Fruit fly (Drosophila melanogaster) whole organism, embryonic: ENCODE measurements around the gene Reg-2.

Experiments used
- Adf1 ChIP-seq: fragments of 200-800 bp; sonication (Bioruptor generic); IDR thresholded peaks from 2 replicates; pipeline ENCODE4 v1.3.6; 2022; ENCODE audit warnings: missing biosample characterization, missing genetic modification characterization
- Atf3 ChIP-seq: fragments of 200-800 bp; sonication (Bioruptor generic); optimal IDR thresholded peaks from 3 replicates; lab custom pipeline; 2016; ENCODE audit warnings: missing biosample characterization, missing genetic modification characterization
- Blimp-1 ChIP-seq: fragments of 200-800 bp; sonication (Bioruptor generic); optimal IDR thresholded peaks from 3 replicates; lab custom pipeline; 2018; ENCODE audit warnings: missing biosample characterization, missing genetic modification characterization, mild to moderate bottlenecking, moderate library complexity, missing genetic modification reagents
- CG11247 ChIP-seq: fragments of 200-800 bp; sonication (Bioruptor generic); IDR thresholded peaks from 2 replicates; pipeline ENCODE4 v1.3.6; 2022; ENCODE audit warnings: missing biosample characterization, missing genetic modification characterization
- CG11560 ChIP-seq: fragments of 200-800 bp; sonication (Bioruptor generic); IDR thresholded peaks from 3 replicates; pipeline ENCODE4 v1.3.6; 2022; ENCODE audit warnings: missing biosample characterization, missing genetic modification characterization
- CG13287 ChIP-seq: fragments of 200-800 bp; sonication (Bioruptor generic); IDR thresholded peaks from 2 replicates; pipeline ENCODE4 v1.3.6; 2022; ENCODE audit warnings: missing biosample characterization, missing genetic modification characterization; ENCODE audit not compliant: partially characterized antibody
- CG14860 ChIP-seq: fragments of 200-800 bp; sonication (Bioruptor generic); IDR thresholded peaks from 3 replicates; pipeline ENCODE4 v1.3.6; 2022; ENCODE audit warnings: missing biosample characterization, missing genetic modification characterization; ENCODE audit not compliant: partially characterized antibody
- CG1603 ChIP-seq: fragments of 200-800 bp; sonication (Bioruptor generic); optimal IDR thresholded peaks from 2 replicates; lab custom pipeline; 2019; ENCODE audit warnings: missing biosample characterization, mild to moderate bottlenecking, missing genetic modification characterization, moderate library complexity
- CG2129 ChIP-seq: fragments of 200-800 bp; sonication (Bioruptor generic); IDR thresholded peaks from 2 replicates; pipeline ENCODE4 v1.3.6; 2022; ENCODE audit warnings: missing biosample characterization, missing genetic modification characterization; ENCODE audit not compliant: partially characterized antibody
- CG30403 ChIP-seq: fragments of 200-800 bp; sonication (Bioruptor generic); optimal IDR thresholded peaks from 3 replicates; lab custom pipeline; 2016; ENCODE audit warnings: missing biosample characterization, missing genetic modification characterization
- CG34422 ChIP-seq: fragments of 200-800 bp; sonication (Bioruptor generic); IDR thresholded peaks from 3 replicates; pipeline ENCODE4 v1.3.6; 2022; ENCODE audit warnings: missing biosample characterization, missing genetic modification characterization
- CG43689 ChIP-seq: fragments of 200-800 bp; sonication (Bioruptor generic); IDR thresholded peaks from 2 replicates; pipeline ENCODE4 v1.3.6; 2022; ENCODE audit warnings: missing biosample characterization, missing genetic modification characterization
- CG6689 ChIP-seq: fragments of 200-800 bp; sonication (Bioruptor generic); IDR thresholded peaks from 2 replicates; pipeline ENCODE4 v1.3.6; 2022; ENCODE audit warnings: missing biosample characterization, missing genetic modification characterization
- CG7357 ChIP-seq: fragments of 200-800 bp; sonication (Bioruptor generic); IDR thresholded peaks from 3 replicates; pipeline ENCODE4 v1.3.6; 2022; ENCODE audit warnings: missing biosample characterization, missing genetic modification characterization
- CG7745 ChIP-seq: fragments of 200-800 bp; sonication (Bioruptor generic); optimal IDR thresholded peaks from 2 replicates; lab custom pipeline; 2018; ENCODE audit warnings: missing biosample characterization, mild to moderate bottlenecking, missing genetic modification characterization, moderate library complexity
- CG8478 ChIP-seq: fragments of >200 bp; optimal IDR thresholded peaks from 2 replicates; lab custom pipeline; 2018
- CG8944 ChIP-seq: fragments of 200-800 bp; sonication (Bioruptor generic); optimal IDR thresholded peaks from 3 replicates; lab custom pipeline; 2016; ENCODE audit warnings: missing biosample characterization, missing genetic modification characterization
- CG9215 ChIP-seq: fragments of 200-800 bp; sonication (Bioruptor generic); IDR thresholded peaks from 2 replicates; pipeline ENCODE4 v1.3.6; 2022; ENCODE audit warnings: missing biosample characterization, missing genetic modification characterization
- CG9876 ChIP-seq: fragments of 200-800 bp; sonication (Bioruptor generic); optimal IDR thresholded peaks from 2 replicates; lab custom pipeline; 2016; ENCODE audit warnings: missing biosample characterization, missing genetic modification characterization
- Chrac-16 ChIP-seq: fragments of 200-800 bp; sonication (Bioruptor generic); optimal IDR thresholded peaks from 3 replicates; lab custom pipeline; 2016; ENCODE audit warnings: missing biosample characterization, missing genetic modification characterization
- Dip2 ChIP-seq: fragments of 200-800 bp; sonication (Bioruptor generic); IDR thresholded peaks from 2 replicates; pipeline ENCODE4 v1.3.6; 2022; ENCODE audit warnings: missing biosample characterization, missing genetic modification characterization
- Dp ChIP-seq: fragments of 200-800 bp; sonication (Bioruptor generic); optimal IDR thresholded peaks from 2 replicates; lab custom pipeline; 2018; ENCODE audit warnings: missing biosample characterization, mild to moderate bottlenecking, missing genetic modification characterization, moderate library complexity
- Fer2 ChIP-seq: fragments of 200-800 bp; sonication (Bioruptor generic); optimal IDR thresholded peaks from 2 replicates; lab custom pipeline; 2018; ENCODE audit warnings: missing biosample characterization, mild to moderate bottlenecking, missing genetic modification characterization, moderate library complexity
- HLHmδ ChIP-seq: fragments of 200-800 bp; sonication (Bioruptor generic); optimal IDR thresholded peaks from 2 replicates; lab custom pipeline; 2018; ENCODE audit warnings: missing biosample characterization, mild to moderate bottlenecking, missing genetic modification characterization, moderate library complexity
- Hey ChIP-seq: fragments of 200-800 bp; sonication (Bioruptor generic); optimal IDR thresholded peaks from 3 replicates; lab custom pipeline; 2018; ENCODE audit warnings: missing biosample characterization, mild to moderate bottlenecking, missing genetic modification characterization
- Kr ChIP-seq: fragments of 200-800 bp; sonication (Bioruptor generic); optimal IDR thresholded peaks from 2 replicates; lab custom pipeline; 2017; ENCODE audit warnings: missing biosample characterization, mild to moderate bottlenecking, missing genetic modification characterization
- NfI ChIP-seq: fragments of 200-800 bp; sonication (Bioruptor generic); optimal IDR thresholded peaks from 3 replicates; lab custom pipeline; 2018; ENCODE audit warnings: missing biosample characterization, mild to moderate bottlenecking, missing genetic modification characterization, moderate library complexity
- Oli ChIP-seq: fragments of 200-800 bp; sonication (Bioruptor generic); optimal IDR thresholded peaks from 2 replicates; lab custom pipeline; 2018; ENCODE audit warnings: missing biosample characterization, mild to moderate bottlenecking, missing genetic modification characterization, moderate library complexity
- Pdp1 ChIP-seq, 2 experiments: fragments of 200-800 bp; sonication (Bioruptor generic); optimal IDR thresholded peaks; 3 replicates each; lab custom pipeline; 2016; ENCODE audit warnings: missing biosample characterization in 2 of 2, missing genetic modification characterization in 2 of 2, mild to moderate bottlenecking in 1 of 2, moderate library complexity in 1 of 2
- Ravus ChIP-seq: fragments of 200-800 bp; sonication (Bioruptor generic); IDR thresholded peaks from 2 replicates; pipeline ENCODE4 v1.3.6; 2022; ENCODE audit warnings: missing biosample characterization, missing genetic modification characterization
- Six4 ChIP-seq: fragments of 200-800 bp; sonication (Bioruptor generic); optimal IDR thresholded peaks from 2 replicates; lab custom pipeline; 2016; ENCODE audit warnings: missing biosample characterization, missing genetic modification characterization
- Taf1 ChIP-seq: fragments of 200-800 bp; sonication (Bioruptor generic); IDR thresholded peaks from 2 replicates; pipeline ENCODE4 v1.3.6; 2022; ENCODE audit warnings: missing biosample characterization, missing genetic modification characterization
- chn ChIP-seq: fragments of 200-800 bp; sonication (Bioruptor generic); optimal IDR thresholded peaks from 2 replicates; lab custom pipeline; 2016; ENCODE audit warnings: missing biosample characterization, missing genetic modification characterization
- corto ChIP-seq: fragments of 200-800 bp; sonication (Bioruptor generic); optimal IDR thresholded peaks from 2 replicates; lab custom pipeline; 2016; ENCODE audit warnings: missing biosample characterization, mild to moderate bottlenecking, missing genetic modification characterization, moderate library complexity
- danr ChIP-seq: fragments of 200-800 bp; sonication (Bioruptor generic); IDR thresholded peaks from 2 replicates; pipeline ENCODE4 v1.3.6; 2022; ENCODE audit warnings: missing biosample characterization, missing genetic modification characterization
- dmrt11E ChIP-seq: fragments of 200-800 bp; sonication (Bioruptor generic); optimal IDR thresholded peaks from 3 replicates; lab custom pipeline; 2018; ENCODE audit warnings: missing biosample characterization, mild to moderate bottlenecking, missing genetic modification characterization, moderate library complexity
- gcm ChIP-seq: fragments of 200-800 bp; sonication (Bioruptor generic); optimal IDR thresholded peaks from 2 replicates; lab custom pipeline; 2019; ENCODE audit warnings: missing biosample characterization, mild to moderate bottlenecking, missing genetic modification characterization, moderate library complexity
- gt ChIP-seq: fragments of 200-800 bp; sonication (Bioruptor generic); IDR thresholded peaks from 2 replicates; pipeline ENCODE4 v1.3.6; 2022; ENCODE audit warnings: missing biosample characterization, missing genetic modification characterization
- kay ChIP-seq: fragments of 200-800 bp; sonication (Bioruptor generic); optimal IDR thresholded peaks from 2 replicates; lab custom pipeline; 2016; ENCODE audit warnings: missing biosample characterization, missing genetic modification characterization
- ken ChIP-seq: fragments of 200-800 bp; sonication (Bioruptor generic); IDR thresholded peaks from 3 replicates; pipeline ENCODE4 v1.3.6; 2022; ENCODE audit warnings: missing biosample characterization, missing genetic modification characterization
- mam ChIP-seq: fragments of 200-800 bp; sonication (Bioruptor generic); optimal IDR thresholded peaks from 3 replicates; lab custom pipeline; 2016; ENCODE audit warnings: missing biosample characterization, missing genetic modification characterization
- nau ChIP-seq: fragments of 200-800 bp; sonication (Bioruptor generic); optimal IDR thresholded peaks from 3 replicates; lab custom pipeline; 2017; ENCODE audit warnings: missing biosample characterization, mild to moderate bottlenecking, missing genetic modification characterization, missing genetic modification reagents
- pho ChIP-seq: fragments of 200-800 bp; sonication (Bioruptor generic); optimal IDR thresholded peaks from 2 replicates; lab custom pipeline; 2016; ENCODE audit warnings: missing biosample characterization, missing genetic modification characterization
- pnt ChIP-seq: fragments of 200-800 bp; sonication (Bioruptor generic); optimal IDR thresholded peaks from 3 replicates; lab custom pipeline; 2016; ENCODE audit warnings: missing biosample characterization, missing genetic modification characterization
- row ChIP-seq: fragments of 200-800 bp; sonication (Bioruptor generic); IDR thresholded peaks from 3 replicates; pipeline ENCODE4 v1.3.6; 2022; ENCODE audit warnings: missing biosample characterization, missing genetic modification characterization
- seq ChIP-seq: fragments of 200-800 bp; sonication (Bioruptor generic); IDR thresholded peaks from 2 replicates; pipeline ENCODE4 v1.3.6; 2022; ENCODE audit warnings: missing biosample characterization, missing genetic modification characterization
- slou ChIP-seq: fragments of 200-800 bp; sonication (Bioruptor generic); optimal IDR thresholded peaks from 3 replicates; lab custom pipeline; 2016; ENCODE audit warnings: missing biosample characterization, missing genetic modification characterization
- sob ChIP-seq: fragments of 200-800 bp; sonication (Bioruptor generic); IDR thresholded peaks from 2 replicates; pipeline ENCODE4 v1.3.6; 2022; ENCODE audit warnings: missing biosample characterization, missing genetic modification characterization
- tup ChIP-seq: fragments of 200-800 bp; sonication (Bioruptor generic); optimal IDR thresholded peaks from 2 replicates; lab custom pipeline; 2016; ENCODE audit warnings: missing biosample characterization, mild to moderate bottlenecking, missing genetic modification characterization, moderate library complexity
- tx ChIP-seq: fragments of 200-800 bp; sonication (Bioruptor generic); optimal IDR thresholded peaks from 2 replicates; lab custom pipeline; 2016; ENCODE audit warnings: missing biosample characterization, missing genetic modification characterization
- wdn ChIP-seq: fragments of 200-800 bp; sonication (Bioruptor generic); IDR thresholded peaks from 2 replicates; pipeline ENCODE4 v1.3.6; 2022; ENCODE audit warnings: missing biosample characterization, missing genetic modification characterization
- wek ChIP-seq: fragments of 200-800 bp; sonication (Bioruptor generic); optimal IDR thresholded peaks from 3 replicates; lab custom pipeline; 2018; ENCODE audit warnings: missing biosample characterization, mild to moderate bottlenecking, missing genetic modification characterization, moderate library complexity

Reg-2 gene

dm6 chr3L:654019-654418 lies 47.6 kb upstream of the Reg-2 start, which contains the start of the genes MED30 and Rev1 (continued):
- TF ChIP-seq Oli (tag; lab: Kevin White, UChicago) (peak; percentile 88), ken (GFP tag; lab: Robert Waterston, UW) (peak; percentile 93), CG6689 (peak; percentile 87), CG8478 (lab: Kevin White, UChicago) (no peak), CG7745 (peak; percentile 17), Taf1 (GFP tag; lab: Robert Waterston, UW) (peak; percentile 90), CG30403 (peak; percentile 97), nau (GFP tag; lab: Kevin White, UChicago) (no peak), Chrac-16 (GFP tag; lab: Kevin White, UChicago) (peak; percentile 95), CG1603 (peak; percentile 92), HLHmδ (GFP tag; lab: Kevin White, UChicago) (no peak), Atf3 (GFP tag; lab: Kevin White, UChicago) (peak; percentile 91), CG8944 (GFP tag; lab: Kevin White, UChicago) (peak; percentile 97), sob (GFP tag; lab: Robert Waterston, UW) (peak; percentile 72), CG9215 (GFP tag; lab: Robert Waterston, UW) (peak; percentile 86), danr (GFP tag; lab: Robert Waterston, UW) (no peak), Dp (GFP tag; lab: Kevin White, UChicago) (peak; percentile 80), CG14860 (GFP tag; lab: Robert Waterston, UW) (no peak), Ravus (GFP tag; lab: Robert Waterston, UW) (peak; percentile 57), CG43689 (GFP tag; lab: Robert Waterston, UW) (no peak; the same call in 1 of the 2 replicates), Hey (tag; lab: Kevin White, UChicago) (peak; percentile 61), Kr (GFP tag; lab: Kevin White, UChicago) (no peak), wdn (peak; percentile 88), gcm (GFP tag; lab: Kevin White, UChicago) (peak; percentile 92), kay (GFP tag; lab: Kevin White, UChicago) (peak; percentile 90), dmrt11E (tag; lab: Kevin White, UChicago) (peak; percentile 77), pnt (peak; percentile 96), CG13287 (GFP tag; lab: Robert Waterston, UW) (peak; percentile 75), Blimp-1 (GFP tag; lab: Kevin White, UChicago) (peak; percentile 87), CG2129 (no peak), corto (GFP tag; lab: Kevin White, UChicago) (peak; percentile 57), CG11247 (GFP tag; lab: Robert Waterston, UW) (peak; percentile 92), chn (GFP tag; lab: Kevin White, UChicago) (peak; percentile 96), Pdp1 (GFP tag; optimal IDR thresholded peaks at IDR 0.05; lab: Kevin White, UChicago) (peak; percentile 94 to 96), Six4 (GFP tag; lab: Kevin White, UChicago) (peak; percentile 90), tup (peak; percentile 93), CG9876 (GFP tag; lab: Kevin White, UChicago) (peak; percentile 94), NfI (peak; percentile 94), CG34422 (GFP tag; lab: Robert Waterston, UW) (peak; percentile 86), Adf1 (GFP tag; lab: Robert Waterston, UW) (peak; percentile 73), Fer2 (tag; lab: Kevin White, UChicago) (peak; percentile 94), Dip2 (GFP tag; lab: Robert Waterston, UW) (no peak), seq (GFP tag; lab: Robert Waterston, UW) (peak; percentile 84), CG11560 (tag; lab: Robert Waterston, UW) (peak; percentile 77), pho (GFP tag; lab: Kevin White, UChicago) (peak; percentile 98), mam (GFP tag; lab: Kevin White, UChicago) (peak; percentile 98), tx (peak; percentile 97), row (GFP tag; lab: Robert Waterston, UW) (peak; percentile 91), gt (no peak; the same call in 1 of the 2 replicates), slou (peak; percentile 92), CG7357 (GFP tag; lab: Robert Waterston, UW) (peak; percentile 76), wek (GFP tag; lab: Kevin White, UChicago) (peak; percentile 81)
